Worm (Caenorhabditis elegans): Measurements from ENCODE around the gene F59B10.3.
"Not testable (repeated sequence)": the region's sequence is repeated elsewhere in the genome, so short reads cannot be mapped to it uniquely, and the experiment has no call there.

F59B10.3 gene

DNA sequence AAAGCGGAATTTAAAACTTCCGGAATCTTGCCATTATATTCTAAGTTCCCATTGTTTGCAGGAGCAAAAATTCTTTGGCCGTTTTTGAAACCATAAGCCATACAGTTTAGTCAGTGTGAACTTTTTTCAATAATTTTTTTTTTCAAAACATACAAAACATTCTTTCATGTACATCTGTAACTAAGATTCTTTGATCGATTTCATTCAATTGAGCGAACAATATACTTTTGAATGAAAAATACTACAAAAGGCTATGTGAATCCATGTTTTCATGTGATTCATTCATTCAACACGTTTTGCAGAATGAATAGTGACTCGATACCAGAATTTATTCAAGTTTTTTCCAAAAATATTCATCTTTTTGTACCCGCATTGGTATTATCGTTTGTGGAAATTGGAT lies 23.6 kb upstream of the F59B10.3 start, which contains the start of gene ZK666.15:
TSS of gene ZK666.15 (plus strand) at position 301 of the 400 bp plus-strand sequence.
- TF ChIP-seq B0035.1 (tag; optimal IDR thresholded peaks at IDR 0.05) = no peak
- TF ChIP-seq attf-3 (GFP tag; conservative IDR thresholded peaks at IDR 0.05) = no peak
- TF ChIP-seq mel-28 (tag; optimal IDR thresholded peaks at IDR 0.05; ENCODE audit: borderline replicate concordance) = no peak
- TF ChIP-seq lsl-1 (GFP tag; optimal IDR thresholded peaks at IDR 0.05) = no peak
- TF ChIP-seq ccch-3 (GFP tag; optimal IDR thresholded peaks at IDR 0.05) = no peak
- no peak for TF ChIP-seq die-1 (tag; optimal IDR thresholded peaks at IDR 0.05)
- no peak for TF ChIP-seq rec-8 (tag; optimal IDR thresholded peaks at IDR 0.05)
- no peak for TF ChIP-seq ztf-22 (GFP tag; optimal IDR thresholded peaks at IDR 0.05)
- TF ChIP-seq Y79H2A.3 (GFP tag; conservative IDR thresholded peaks at IDR 0.05) = no peak
- no peak for TF ChIP-seq lin-26 (GFP tag; IDR thresholded peaks at IDR 0.05)
- TF ChIP-seq tbp1 (GFP tag; optimal IDR thresholded peaks at IDR 0.05) = no peak

ce11 chrII:10490329-10490728 lies 20.0 kb upstream of the F59B10.3 start, which contains the start of gene clec-61:
Gene clec-61 (minus strand): TSS chrII:10490537.
- no peak for TF ChIP-seq Y95B8A.8 (GFP tag; IDR thresholded peaks at IDR 0.05)
- no peak for TF ChIP-seq attf-3 (GFP tag; conservative IDR thresholded peaks at IDR 0.05)
- TF ChIP-seq pbrm-1 (GFP tag; IDR thresholded peaks at IDR 0.05) = no peak
- TF ChIP-seq nhr-179 (tag; optimal IDR thresholded peaks at IDR 0.05) = no peak
- no peak for TF ChIP-seq nfyb-1 (GFP tag; IDR thresholded peaks at IDR 0.05)
- no peak for TF ChIP-seq nhr-27 (tag; optimal IDR thresholded peaks at IDR 0.05)
- no peak for TF ChIP-seq lin-54 (GFP tag; optimal IDR thresholded peaks at IDR 0.05)
- TF ChIP-seq Y53F4B.3 (GFP tag; IDR thresholded peaks at IDR 0.05) = no peak
- no peak for TF ChIP-seq F10E7.11 (tag; optimal IDR thresholded peaks at IDR 0.05)
- no peak for TF ChIP-seq cebp-1 (GFP tag; IDR thresholded peaks at IDR 0.05)
- TF ChIP-seq cebp-1 (tag; optimal IDR thresholded peaks at IDR 0.05) = no peak

DNA sequence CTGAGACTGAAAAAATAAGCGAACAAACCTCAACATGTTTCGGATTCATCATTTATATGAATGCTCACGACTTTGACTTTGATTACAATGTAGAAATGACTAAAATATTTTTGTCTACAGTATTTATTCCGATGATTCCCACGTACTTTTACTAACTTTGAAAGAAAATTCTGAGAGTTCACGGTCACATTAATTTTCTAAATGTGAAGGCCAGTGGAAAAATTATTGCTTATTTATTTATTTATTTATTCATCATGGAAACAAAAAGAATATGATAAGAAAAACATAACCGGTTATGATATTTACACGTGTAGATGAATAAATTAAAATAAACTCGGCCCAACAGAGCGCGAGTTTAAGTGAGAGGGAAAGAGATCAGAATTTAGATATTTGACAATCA lies 17.3 kb upstream of the F59B10.3 start, which contains the start of gene ZK666.8:
TSS of gene ZK666.8 (minus strand) at position 101 of the 400 bp plus-strand sequence.
- TF ChIP-seq hmg-1.2 (GFP tag; IDR thresholded peaks at IDR 0.05); lag-1 (GFP tag; IDR thresholded peaks at IDR 0.05); Y53G8AR.9 (GFP tag; conservative IDR thresholded peaks at IDR 0.05): not testable (repeated sequence)

- TF ChIP-seq let-526 (GFP tag; IDR thresholded peaks at IDR 0.05) = no peak
- TF ChIP-seq ama-1 (optimal IDR thresholded peaks at IDR 0.05) = no peak
- TF ChIP-seq ama-1 (GFP tag; optimal IDR thresholded peaks at IDR 0.05) = no peak
Observed at ce11 chrII:10494467-10494866, 15.9 kb upstream of the F59B10.3 start, which contains the start of gene ZK666.14. Gene ZK666.14 (plus strand): TSS chrII:10494767.

ce11 chrII:10495912-10496311 lies 14.4 kb upstream of the F59B10.3 start, which contains the start of gene ZK666.12:
Gene ZK666.12 (plus strand): TSS chrII:10496212.
- TF ChIP-seq somi-1 (GFP tag; optimal IDR thresholded peaks at IDR 0.05) = no peak
- TF ChIP-seq hmg-1.2 (GFP tag; IDR thresholded peaks at IDR 0.05) = no peak
- TF ChIP-seq dpff-1 (tag; optimal IDR thresholded peaks at IDR 0.05) = no peak
- TF ChIP-seq ama-1 (optimal IDR thresholded peaks at IDR 0.05) = no peak
- no peak for TF ChIP-seq ama-1 (GFP tag; optimal IDR thresholded peaks at IDR 0.05)
- no peak for TF ChIP-seq K11D2.4 (GFP tag; IDR thresholded peaks at IDR 0.05)
- no peak for TF ChIP-seq B0336.3 (GFP tag; IDR thresholded peaks at IDR 0.05)
- no peak for TF ChIP-seq B0261.1 (tag; optimal IDR thresholded peaks at IDR 0.05)
- no peak for TF ChIP-seq attf-5 (GFP tag; optimal IDR thresholded peaks at IDR 0.05)
- TF ChIP-seq lin-40 (tag; optimal IDR thresholded peaks at IDR 0.05) = no peak
- no peak for TF ChIP-seq pha-4 (tag; optimal IDR thresholded peaks at IDR 0.05)
- TF ChIP-seq C17E4.6 (GFP tag; IDR thresholded peaks at IDR 0.05) = no peak
- no peak for TF ChIP-seq hlh-12 (tag; optimal IDR thresholded peaks at IDR 0.05)
- no peak for TF ChIP-seq hlh-26 (GFP tag; conservative IDR thresholded peaks at IDR 0.05)
- TF ChIP-seq lin-54 (GFP tag; optimal IDR thresholded peaks at IDR 0.05) = no peak
- TF ChIP-seq snpc-1.1 (tag; optimal IDR thresholded peaks at IDR 0.05; ENCODE audit: insufficient read depth) = no peak
- no peak for TF ChIP-seq F37B4.10 (GFP tag; IDR thresholded peaks at IDR 0.05)
